Fruit fly (Drosophila melanogaster) S2 (cell line): Measurements from ENCODE around the gene Lrr47.

Experiments
- CG8478 ChIP-seq: fragments of >200 bp; optimal IDR thresholded peaks from 2 replicates; lab custom pipeline; 2018
- CTCF ChIP-seq, 2 experiments: fragments of >200 bp; optimal IDR thresholded peaks; 2 replicates each; lab custom pipeline; 2018

DNA sequence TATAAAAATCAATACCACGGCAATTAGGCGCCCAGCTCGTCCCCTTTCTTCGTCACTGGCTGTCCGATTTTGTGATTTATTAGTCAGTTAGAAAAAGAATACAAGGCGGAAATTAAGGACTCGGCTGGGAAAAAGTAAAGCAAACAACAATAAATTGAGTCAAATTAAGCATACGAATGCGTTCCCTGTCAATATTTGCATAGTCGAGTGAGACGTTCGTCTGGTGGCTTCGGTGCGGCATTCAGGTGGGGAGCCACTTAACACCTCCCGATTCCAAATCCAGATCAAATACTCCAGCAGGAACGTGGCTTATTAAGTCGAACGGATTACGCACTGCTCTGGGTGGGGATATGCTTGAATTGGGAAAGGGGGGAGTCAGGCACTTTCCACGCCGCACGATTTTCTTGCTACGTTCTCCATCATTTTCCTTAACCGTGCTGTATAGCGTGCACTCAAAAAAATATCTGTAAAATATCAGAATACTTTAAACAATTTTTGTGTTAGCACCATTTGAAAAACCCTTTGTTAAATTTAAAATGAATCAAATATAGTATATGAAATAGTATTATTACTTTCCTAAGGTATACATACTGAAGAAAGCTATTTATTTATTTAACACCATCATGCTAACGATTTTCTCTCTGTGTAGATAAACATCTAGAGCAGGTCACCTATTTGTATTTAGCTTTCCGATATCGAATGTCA lies 26.1 kb downstream of the Lrr47 start:
- no peak for TF ChIP-seq CG8478 (lab: Kevin White, UChicago)
- TF ChIP-seq CTCF (optimal IDR thresholded peaks at IDR 0.05; lab: Kevin White, UChicago): no peak
